Worm (Caenorhabditis elegans) whole organism, L4 larva: ENCODE measurements around the gene C09G9.5.

Experiments used
- R02D3.7 ChIP-seq: fragments of 150-350 bp; sonication (generic microtip); optimal IDR thresholded peaks from 3 replicates; lab custom pipeline; 2014; ENCODE audit warnings: missing biosample characterization, missing genetic modification characterization
- Y5F2A.4 ChIP-seq: fragments of 200-800 bp; sonication (Bioruptor generic); optimal IDR thresholded peaks from 2 replicates; lab custom pipeline; 2018; ENCODE audit warnings: mild to moderate bottlenecking, missing genetic modification characterization, missing compliant biosample characterization
- ceh-44 ChIP-seq: fragments of 200-800 bp; sonication (Bioruptor generic); IDR thresholded peaks from 2 replicates; pipeline ENCODE4 v1.3.6; 2022; ENCODE audit warnings: missing genetic modification reagents, missing genetic modification characterization, missing compliant biosample characterization
- ctbp-1 ChIP-seq: fragments of 200-800 bp; sonication (Bioruptor generic); IDR thresholded peaks from 2 replicates; pipeline ENCODE4 v1.3.6; 2022; ENCODE audit warnings: missing genetic modification reagents, missing genetic modification characterization, missing compliant biosample characterization
- daf-19 ChIP-seq: fragments of 200-800 bp; sonication (Bioruptor generic); conservative IDR thresholded peaks from 2 replicates; pipeline ENCODE4 v1.3.6; 2022; ENCODE audit warnings: missing genetic modification characterization, missing compliant biosample characterization
- egl-27 ChIP-seq: sonication (generic microtip); optimal IDR thresholded peaks from 3 replicates; lab custom pipeline; 2017; ENCODE audit warnings: missing biosample characterization, missing genetic modification reagents, missing genetic modification characterization
- fos-1 ChIP-seq: fragments of 150-350 bp; optimal IDR thresholded peaks from 2 replicates; lab custom pipeline; 2014; ENCODE audit warnings: missing biosample characterization, missing genetic modification characterization
- lsy-2 ChIP-seq, 2 experiments: fragments of 150-350 bp in 1 of 2; sonication (generic microtip) in 1 of 2; optimal IDR thresholded peaks; 2 replicates each; lab custom pipeline; 2014 to 2017; ENCODE audit warnings: missing biosample characterization in 2 of 2, missing genetic modification characterization in 2 of 2
- nhr-237 ChIP-seq: sonication (generic microtip); optimal IDR thresholded peaks from 2 replicates; lab custom pipeline; 2017; ENCODE audit warnings: missing biosample characterization, missing genetic modification characterization
- nhr-76 ChIP-seq: fragments of 150-350 bp; optimal IDR thresholded peaks from 2 replicates; lab custom pipeline; 2014; ENCODE audit warnings: missing biosample characterization, missing genetic modification characterization
- pha-4 ChIP-seq, 2 experiments: fragments of 150-350 bp in 1 of 2; fragments of 200-800 bp in 1 of 2; sonication (Bioruptor generic) in 1 of 2; IDR thresholded peaks in 1 of 2; optimal IDR thresholded peaks in 1 of 2; 2 replicates each; pipeline versions ENCODE4 v1.3.6 to Lab custom; 2014 to 2022; ENCODE audit warnings: missing genetic modification characterization in 2 of 2, missing genetic modification reagents in 2 of 2, missing biosample characterization in 1 of 2, missing compliant biosample characterization in 1 of 2
- pqm-1 ChIP-seq: sonication (generic microtip); optimal IDR thresholded peaks from 2 replicates; lab custom pipeline; 2017; ENCODE audit warnings: missing biosample characterization, missing genetic modification characterization
- spr-3 ChIP-seq: fragments of 200-800 bp; sonication (Bioruptor generic); optimal IDR thresholded peaks from 2 replicates; lab custom pipeline; 2018; ENCODE audit warnings: mild to moderate bottlenecking, missing genetic modification characterization, missing compliant biosample characterization
- zfp-3 ChIP-seq: fragments of 200-800 bp; sonication (Bioruptor generic); conservative IDR thresholded peaks from 2 replicates; pipeline ENCODE4 v1.3.6; 2022; ENCODE audit warnings: missing genetic modification reagents, missing genetic modification characterization, missing compliant biosample characterization

DNA sequence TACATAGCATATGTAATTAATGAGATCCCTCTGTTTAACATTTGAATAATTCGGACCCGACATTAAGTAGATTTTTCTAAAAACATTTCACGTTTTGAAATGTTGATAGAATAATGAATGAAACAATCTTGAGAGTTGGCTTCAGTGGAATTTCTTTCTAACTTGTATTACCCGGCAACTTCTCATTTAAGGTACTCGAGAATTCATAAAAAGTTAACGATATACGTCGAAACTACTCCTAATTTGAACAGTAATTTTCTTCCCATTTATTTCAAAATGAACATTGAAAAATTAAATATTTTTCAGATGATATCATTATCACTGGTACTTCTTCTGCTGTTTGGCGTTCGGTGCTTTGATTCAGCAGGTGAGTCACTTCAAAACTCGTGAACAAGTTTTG is 20.4 kb downstream of the C09G9.5 start, which contains the start of gene C27B7.7:
- no peak for TF ChIP-seq nhr-237 (tag; lab: Kevin White, UChicago)
- TF ChIP-seq R02D3.7 (tag; lab: Kevin White, UChicago), result no peak
- no peak for TF ChIP-seq egl-27
- no peak for TF ChIP-seq ctbp-1 (GFP tag; lab: Robert Waterston, UW)
- TF ChIP-seq nhr-76 (tag; lab: Kevin White, UChicago), result no peak
- no peak for TF ChIP-seq zfp-3 (GFP tag; lab: Robert Waterston, UW)
- no peak for TF ChIP-seq pqm-1 (tag; lab: Kevin White, UChicago)
- TF ChIP-seq Y5F2A.4 (GFP tag; lab: Kevin White, UChicago), result no peak
- TF ChIP-seq fos-1, result no peak
- no peak for TF ChIP-seq pha-4 (GFP tag; IDR thresholded peaks at IDR 0.05; lab: Robert Waterston, UW)
- TF ChIP-seq pha-4 (tag; optimal IDR thresholded peaks at IDR 0.05; lab: Kevin White, UChicago), result no peak
- no peak for TF ChIP-seq lsy-2 (tag; optimal IDR thresholded peaks at IDR 0.05; lab: Kevin White, UChicago)
- TF ChIP-seq ceh-44 (GFP tag; lab: Robert Waterston, UW), result no peak
- TF ChIP-seq spr-3 (GFP tag; lab: Kevin White, UChicago), result no peak
- no peak for TF ChIP-seq daf-19 (GFP tag; lab: Robert Waterston, UW)
